Fruit fly (Drosophila melanogaster) whole organism, embryonic: Measurements from ENCODE around the gene nst.
A peak's percentile ranks its signal among the peaks of the same experiment; 100 is the strongest.

Source experiments
- Blimp-1 ChIP-seq: fragments of 200-800 bp; sonication (Bioruptor generic); optimal IDR thresholded peaks from 3 replicates; lab custom pipeline; 2018; ENCODE audit warnings: missing biosample characterization, missing genetic modification characterization, mild to moderate bottlenecking, moderate library complexity, missing genetic modification reagents
- CG10274 ChIP-seq: fragments of 200-800 bp; sonication (Bioruptor generic); optimal IDR thresholded peaks from 3 replicates; lab custom pipeline; 2017; ENCODE audit warnings: missing biosample characterization, mild to moderate bottlenecking, missing genetic modification characterization
- CG10543 ChIP-seq: fragments of 200-800 bp; sonication (Bioruptor generic); optimal IDR thresholded peaks from 3 replicates; lab custom pipeline; 2017; ENCODE audit warnings: missing biosample characterization, mild to moderate bottlenecking, missing genetic modification characterization, moderate library complexity
- CG10654 ChIP-seq: fragments of 200-800 bp; sonication (Bioruptor generic); optimal IDR thresholded peaks from 2 replicates; lab custom pipeline; 2016; ENCODE audit warnings: missing biosample characterization, missing genetic modification characterization
- CG11560 ChIP-seq: fragments of 200-800 bp; sonication (Bioruptor generic); IDR thresholded peaks from 3 replicates; pipeline ENCODE4 v1.3.6; 2022; ENCODE audit warnings: missing biosample characterization, missing genetic modification characterization
- CG13424 ChIP-seq: fragments of 200-800 bp; sonication (Bioruptor generic); optimal IDR thresholded peaks from 2 replicates; lab custom pipeline; 2019; ENCODE audit warnings: missing biosample characterization, mild to moderate bottlenecking, missing genetic modification characterization, moderate library complexity
- CG13894 ChIP-seq: fragments of 200-800 bp; sonication (Bioruptor generic); optimal IDR thresholded peaks from 3 replicates; lab custom pipeline; 2018; ENCODE audit warnings: missing biosample characterization, mild to moderate bottlenecking, missing genetic modification characterization, moderate library complexity
- CG16779 ChIP-seq: fragments of 200-800 bp; sonication (Bioruptor generic); IDR thresholded peaks from 2 replicates; pipeline ENCODE4 v1.3.6; 2022; ENCODE audit warnings: missing biosample characterization, missing genetic modification characterization
- CG16815 ChIP-seq: fragments of 200-800 bp; sonication (Bioruptor generic); optimal IDR thresholded peaks from 3 replicates; lab custom pipeline; 2017; ENCODE audit warnings: missing biosample characterization, mild to moderate bottlenecking, missing genetic modification characterization
- CG17359 ChIP-seq: fragments of 200-800 bp; sonication (Bioruptor generic); optimal IDR thresholded peaks from 3 replicates; lab custom pipeline; 2018; ENCODE audit warnings: missing biosample characterization, mild to moderate bottlenecking, missing genetic modification characterization, moderate library complexity
- CG2875 ChIP-seq: fragments of 200-800 bp; sonication (Bioruptor generic); optimal IDR thresholded peaks from 2 replicates; lab custom pipeline; 2017; ENCODE audit warnings: missing biosample characterization, mild to moderate bottlenecking, missing genetic modification characterization, missing genetic modification reagents
- CG30431 ChIP-seq: fragments of 200-800 bp; sonication (Bioruptor generic); optimal IDR thresholded peaks from 2 replicates; lab custom pipeline; 2017; ENCODE audit warnings: missing biosample characterization, missing genetic modification characterization
- CG31388 ChIP-seq: fragments of 200-800 bp; sonication (Bioruptor generic); optimal IDR thresholded peaks from 2 replicates; lab custom pipeline; 2016; ENCODE audit warnings: missing biosample characterization, missing genetic modification characterization
- CG4404 ChIP-seq: fragments of 200-800 bp; sonication (Bioruptor generic); IDR thresholded peaks from 2 replicates; pipeline ENCODE4 v1.3.6; 2022; ENCODE audit warnings: missing biosample characterization, missing genetic modification characterization
- CG4707 ChIP-seq: fragments of 200-800 bp; sonication (Bioruptor generic); optimal IDR thresholded peaks from 2 replicates; lab custom pipeline; 2018; ENCODE audit warnings: missing biosample characterization, mild to moderate bottlenecking, missing genetic modification characterization, moderate library complexity
- CG6654 ChIP-seq: fragments of 200-800 bp; sonication (Bioruptor generic); optimal IDR thresholded peaks from 2 replicates; lab custom pipeline; 2017; ENCODE audit warnings: missing biosample characterization, mild to moderate bottlenecking, missing genetic modification characterization
- CG9609 ChIP-seq: fragments of 200-800 bp; sonication (Bioruptor generic); optimal IDR thresholded peaks from 3 replicates; lab custom pipeline; 2016; ENCODE audit warnings: missing biosample characterization, missing genetic modification characterization
- E2f2 ChIP-seq: fragments of 200-800 bp; sonication (Bioruptor generic); IDR thresholded peaks from 2 replicates; pipeline ENCODE4 v1.3.6; 2022; ENCODE audit warnings: missing biosample characterization, missing genetic modification characterization
- GATAe ChIP-seq: fragments of 200-800 bp; sonication (Bioruptor generic); conservative IDR thresholded peaks from 2 replicates; pipeline ENCODE4 v1.3.6; 2022; ENCODE audit warnings: missing biosample characterization, missing genetic modification characterization
- Kr ChIP-seq: fragments of 200-800 bp; sonication (Bioruptor generic); optimal IDR thresholded peaks from 2 replicates; lab custom pipeline; 2017; ENCODE audit warnings: missing biosample characterization, mild to moderate bottlenecking, missing genetic modification characterization
- Lim3 ChIP-seq: fragments of 200-800 bp; sonication (Bioruptor generic); IDR thresholded peaks from 2 replicates; pipeline ENCODE4 v1.3.6; 2022; ENCODE audit warnings: missing biosample characterization, missing genetic modification characterization
- MESR4 ChIP-seq: fragments of 200-800 bp; sonication (Bioruptor generic); optimal IDR thresholded peaks from 2 replicates; lab custom pipeline; 2018; ENCODE audit warnings: missing biosample characterization, mild to moderate bottlenecking, missing genetic modification characterization, moderate library complexity
- MTF-1 ChIP-seq: fragments of 200-800 bp; sonication (Bioruptor generic); optimal IDR thresholded peaks from 2 replicates; lab custom pipeline; 2018; ENCODE audit warnings: missing biosample characterization, mild to moderate bottlenecking, missing genetic modification characterization, borderline replicate concordance
- NfI ChIP-seq: fragments of 200-800 bp; sonication (Bioruptor generic); optimal IDR thresholded peaks from 3 replicates; lab custom pipeline; 2018; ENCODE audit warnings: missing biosample characterization, mild to moderate bottlenecking, missing genetic modification characterization, moderate library complexity
- YL-1 ChIP-seq: fragments of 200-800 bp; sonication (Bioruptor generic); optimal IDR thresholded peaks from 3 replicates; lab custom pipeline; 2017; ENCODE audit warnings: missing biosample characterization, mild to moderate bottlenecking, missing genetic modification characterization
- br ChIP-seq: fragments of >200 bp; optimal IDR thresholded peaks from 2 replicates; lab custom pipeline; 2017
- cas ChIP-seq: fragments of 200-800 bp; sonication (Bioruptor generic); IDR thresholded peaks from 2 replicates; pipeline ENCODE4 v1.3.6; 2022; ENCODE audit warnings: missing biosample characterization, missing genetic modification characterization
- cg ChIP-seq: fragments of 200-800 bp; sonication (Bioruptor generic); optimal IDR thresholded peaks from 3 replicates; lab custom pipeline; 2019; ENCODE audit warnings: missing biosample characterization, mild to moderate bottlenecking, missing genetic modification characterization, moderate library complexity
- chif ChIP-seq, 2 experiments: fragments of 200-800 bp; sonication (Bioruptor generic); optimal IDR thresholded peaks; 3 replicates each; lab custom pipeline; 2016; ENCODE audit warnings: missing biosample characterization in 2 of 2, missing genetic modification characterization in 2 of 2
- croc ChIP-seq: fragments of 200-800 bp; sonication (Bioruptor generic); conservative IDR thresholded peaks from 3 replicates; pipeline ENCODE4 v1.3.6; 2022; ENCODE audit warnings: missing biosample characterization, missing genetic modification characterization
- dpn ChIP-seq, 2 experiments: fragments of 200-800 bp; sonication (Bioruptor generic); optimal IDR thresholded peaks; 3 replicates each; lab custom pipeline; 2016; ENCODE audit warnings: missing biosample characterization in 2 of 2, missing genetic modification characterization in 2 of 2
- eyg ChIP-seq: fragments of 200-800 bp; sonication (Bioruptor generic); optimal IDR thresholded peaks from 3 replicates; lab custom pipeline; 2016; ENCODE audit warnings: missing biosample characterization, missing genetic modification characterization
- gcm ChIP-seq: fragments of 200-800 bp; sonication (Bioruptor generic); optimal IDR thresholded peaks from 2 replicates; lab custom pipeline; 2019; ENCODE audit warnings: missing biosample characterization, mild to moderate bottlenecking, missing genetic modification characterization, moderate library complexity
- gro ChIP-seq: fragments of 200-800 bp; sonication (Bioruptor generic); optimal IDR thresholded peaks from 2 replicates; lab custom pipeline; 2016; ENCODE audit warnings: missing biosample characterization, missing genetic modification characterization
- lab ChIP-seq: fragments of 200-800 bp; sonication (Bioruptor generic); optimal IDR thresholded peaks from 3 replicates; lab custom pipeline; 2017; ENCODE audit warnings: missing biosample characterization, missing genetic modification characterization, mild to moderate bottlenecking, moderate library complexity, missing genetic modification reagents
- pfk ChIP-seq: fragments of 200-800 bp; sonication (Bioruptor generic); optimal IDR thresholded peaks from 2 replicates; lab custom pipeline; 2018; ENCODE audit warnings: missing biosample characterization, mild to moderate bottlenecking, missing genetic modification characterization, moderate library complexity
- pros ChIP-seq: fragments of 200-800 bp; sonication (Bioruptor generic); optimal IDR thresholded peaks from 3 replicates; lab custom pipeline; 2019; ENCODE audit warnings: missing biosample characterization, mild to moderate bottlenecking, missing genetic modification characterization, moderate library complexity
- sens-2 ChIP-seq: fragments of 200-800 bp; sonication (Bioruptor generic); IDR thresholded peaks from 2 replicates; pipeline ENCODE4 v1.3.6; 2022; ENCODE audit warnings: missing biosample characterization, missing genetic modification characterization
- sisA ChIP-seq: fragments of 200-800 bp; sonication (Bioruptor generic); IDR thresholded peaks from 2 replicates; pipeline ENCODE4 v1.3.6; 2022; ENCODE audit warnings: missing biosample characterization, missing genetic modification characterization
- stwl ChIP-seq: fragments of 200-800 bp; sonication (Bioruptor generic); optimal IDR thresholded peaks from 3 replicates; lab custom pipeline; 2018; ENCODE audit warnings: missing biosample characterization, mild to moderate bottlenecking, missing genetic modification characterization, moderate library complexity
- ttk ChIP-seq: fragments of 200-800 bp; sonication (Bioruptor generic); IDR thresholded peaks from 2 replicates; pipeline ENCODE4 v2.1.2; 2022; ENCODE audit warnings: missing biosample characterization, missing genetic modification characterization
- twi ChIP-seq: fragments of 200-800 bp; optimal IDR thresholded peaks from 2 replicates; lab custom pipeline; 2019; ENCODE audit warnings: missing biosample characterization, mild to moderate bottlenecking, missing genetic modification characterization, moderate library complexity
- unc-4 ChIP-seq: fragments of 200-800 bp; sonication (Bioruptor generic); IDR thresholded peaks from 2 replicates; pipeline ENCODE4 v1.3.6; 2022; ENCODE audit warnings: missing biosample characterization, missing genetic modification characterization; ENCODE audit not compliant: partially characterized antibody

The nst gene

dm6 chr3L:12482917-12483316 lies 47.1 kb downstream of the nst start (continued):
- TF ChIP-seq CG2875 (peak; percentile 71), CG11560 (tag; lab: Robert Waterston, UW) (no peak; the same call in 2 of the 3 replicates), CG4404 (peak; percentile 33; the same call in 1 of the 2 replicates), cg (no peak), stwl (no peak), CG13894 (tag; lab: Kevin White, UChicago) (no peak), twi (tag; lab: Kevin White, UChicago) (peak; percentile 25), unc-4 (no peak), E2f2 (GFP tag; lab: Robert Waterston, UW) (peak; percentile 8; the same call in 1 of the 2 replicates), CG9609 (GFP tag; lab: Kevin White, UChicago) (peak; percentile 15), MESR4 (GFP tag; lab: Kevin White, UChicago) (no peak), CG6654 (peak; percentile 20), pfk (no peak), YL-1 (GFP tag; lab: Kevin White, UChicago) (peak; percentile 7), GATAe (GFP tag; lab: Robert Waterston, UW) (0 out of 2 replicates have a peak, but pooled peaks have one; percentile 9), Kr (no peak), Lim3 (0 out of 2 replicates have a peak, but pooled peaks have one; percentile 14), CG10274 (peak; percentile 28), br (lab: Kevin White, UChicago) (no peak), cas (GFP tag; lab: Robert Waterston, UW) (no peak), CG13424 (tag; lab: Kevin White, UChicago) (peak; percentile 82), Blimp-1 (GFP tag; lab: Kevin White, UChicago) (peak; percentile 69), chif (GFP tag; optimal IDR thresholded peaks at IDR 0.05; lab: Kevin White, UChicago) (peak; percentile 47 to 65), CG10543 (peak; percentile 18), MTF-1 (GFP tag; lab: Kevin White, UChicago) (no peak), CG31388 (peak; percentile 27), sisA (GFP tag; lab: Robert Waterston, UW) (peak; percentile 74), CG30431 (GFP tag; lab: Kevin White, UChicago) (peak; percentile 14), pros (GFP tag; lab: Kevin White, UChicago) (no peak), CG17359 (tag; lab: Kevin White, UChicago) (peak; percentile 79), NfI (GFP tag; lab: Kevin White, UChicago) (peak; percentile 63), eyg (GFP tag; lab: Kevin White, UChicago) (peak; percentile 17), ttk (peak; percentile 59), lab (GFP tag; lab: Kevin White, UChicago) (peak; percentile 68), CG4707 (no peak), dpn (GFP tag; optimal IDR thresholded peaks at IDR 0.05; lab: Kevin White, UChicago) (peak; percentile 57 to 66), gro (GFP tag; lab: Kevin White, UChicago) (peak; percentile 33), sens-2 (GFP tag; lab: Robert Waterston, UW) (peak; percentile 32; the same call in 1 of the 2 replicates), gcm (GFP tag; lab: Kevin White, UChicago) (peak; percentile 66), CG16779 (no peak; the same call in 1 of the 2 replicates), CG16815 (GFP tag; lab: Kevin White, UChicago) (peak; percentile 49), CG10654 (peak; percentile 48), croc (GFP tag; lab: Robert Waterston, UW) (peak; percentile 46; the same call in 2 of the 3 replicates)
